Fruit fly (Drosophila melanogaster): Measurements from ENCODE around the gene CG7910.

The CG7910 gene

DNA sequence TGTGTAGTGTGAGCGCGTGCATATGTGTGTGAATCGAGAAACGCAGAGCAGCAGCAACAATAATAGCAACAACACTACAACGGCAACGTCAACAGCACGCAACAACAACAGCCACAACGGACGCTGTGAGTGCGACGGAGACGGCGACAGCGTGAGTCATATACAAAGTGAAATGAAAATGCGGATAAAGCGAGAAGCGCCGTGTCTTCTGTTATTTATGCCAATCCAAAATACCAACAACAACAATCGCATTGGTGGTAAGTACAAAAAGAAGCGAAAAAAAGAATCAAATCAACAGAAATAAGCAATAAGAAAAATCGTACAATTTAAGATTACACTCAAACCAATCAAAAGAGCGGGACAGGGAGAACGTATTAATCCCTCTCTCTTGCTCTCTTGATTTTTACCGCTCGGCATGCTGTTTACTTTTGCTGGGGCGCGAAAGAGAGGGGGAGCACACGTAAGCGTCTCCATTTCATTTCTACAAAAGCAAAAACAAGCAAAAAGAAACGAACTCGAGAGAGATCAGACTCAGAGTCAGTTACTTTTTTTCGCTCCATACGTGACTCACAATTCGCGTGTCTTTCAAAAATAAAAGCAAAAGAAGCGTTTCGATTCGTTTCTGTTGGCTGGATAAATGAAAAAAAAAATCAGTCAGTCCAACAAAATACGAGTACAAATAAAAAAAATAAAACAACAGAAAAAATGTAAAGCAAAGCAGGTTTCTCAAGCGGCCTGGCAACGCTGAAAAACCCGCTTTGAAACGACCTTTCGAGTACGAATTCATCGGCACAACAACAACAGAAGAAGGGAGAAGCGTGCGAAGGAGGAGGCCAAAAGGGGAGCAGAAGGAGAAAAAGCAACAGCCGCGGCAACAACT is 19.0 kb downstream of the CG7910 start (continued):
- peak; percentile 53 for TF ChIP-seq abd-A (tag; optimal IDR thresholded peaks at IDR 0.05)
- TF ChIP-seq corto (GFP tag; optimal IDR thresholded peaks at IDR 0.05) = peak; percentile 90
- no peak for TF ChIP-seq gsb-n (tag; optimal IDR thresholded peaks at IDR 0.05)
- TF ChIP-seq CG1647 (GFP tag; optimal IDR thresholded peaks at IDR 0.05) = no peak
- peak; percentile 57 for TF ChIP-seq CHES-1-like (GFP tag; optimal IDR thresholded peaks at IDR 0.05)
- peak; percentile 15 for TF ChIP-seq B-H2 (GFP tag; optimal IDR thresholded peaks at IDR 0.05)
- TF ChIP-seq CG16863 (GFP tag; optimal IDR thresholded peaks at IDR 0.05) = no peak
- TF ChIP-seq Trl (optimal IDR thresholded peaks at IDR 0.05) = peak; percentile 85 to 97
- TF ChIP-seq Trl (GFP tag; optimal IDR thresholded peaks at IDR 0.05) = no peak
- TF ChIP-seq repo (GFP tag; optimal IDR thresholded peaks at IDR 0.05) = no peak
- TF ChIP-seq gsb (GFP tag; IDR thresholded peaks at IDR 0.05) = no peak
- no peak for TF ChIP-seq ken (GFP tag; IDR thresholded peaks at IDR 0.05)
- no peak for TF ChIP-seq Six4 (GFP tag; optimal IDR thresholded peaks at IDR 0.05)
- peak; percentile 90 for TF ChIP-seq psq (GFP tag; optimal IDR thresholded peaks at IDR 0.05)
- TF ChIP-seq CG1792 (GFP tag; optimal IDR thresholded peaks at IDR 0.05) = no peak
- peak in 1 of 2 experiments; percentile 6 for TF ChIP-seq Hr51 (GFP tag; optimal IDR thresholded peaks at IDR 0.05)
- no peak for TF ChIP-seq CG9932 (GFP tag; IDR thresholded peaks at IDR 0.05)
- no peak for TF ChIP-seq vfl (GFP tag; optimal IDR thresholded peaks at IDR 0.05)
- TF ChIP-seq wor (GFP tag; IDR thresholded peaks at IDR 0.05) = no peak
- TF ChIP-seq CrebB (tag; optimal IDR thresholded peaks at IDR 0.05) = no peak
- TF ChIP-seq sima (GFP tag; optimal IDR thresholded peaks at IDR 0.05) = no peak
- no peak for TF ChIP-seq nmo (GFP tag; optimal IDR thresholded peaks at IDR 0.05)
- TF ChIP-seq CG12659 (GFP tag; optimal IDR thresholded peaks at IDR 0.05) = no peak
- no peak for TF ChIP-seq vvl (GFP tag; IDR thresholded peaks at IDR 0.05)
- TF ChIP-seq hth (optimal IDR thresholded peaks at IDR 0.05) = no peak
- peak; percentile 20 for TF ChIP-seq CG34376 (GFP tag; optimal IDR thresholded peaks at IDR 0.05)
- no peak for TF ChIP-seq fd64A (GFP tag; optimal IDR thresholded peaks at IDR 0.05)
- TF ChIP-seq lilli (GFP tag; optimal IDR thresholded peaks at IDR 0.05) = peak; percentile 3
- peak; percentile 13 for TF ChIP-seq CG10543 (GFP tag; optimal IDR thresholded peaks at IDR 0.05)
- no peak for TF ChIP-seq phol (tag; optimal IDR thresholded peaks at IDR 0.05)
- peak; percentile 9 for TF ChIP-seq Hmr (GFP tag; optimal IDR thresholded peaks at IDR 0.05)
- peak; percentile 22 for TF ChIP-seq NfI (GFP tag; optimal IDR thresholded peaks at IDR 0.05)
- TF ChIP-seq bcd (GFP tag; optimal IDR thresholded peaks at IDR 0.05) = peak; percentile 12
- no peak for TF ChIP-seq Ets65A (GFP tag)
- TF ChIP-seq lola (GFP tag; optimal IDR thresholded peaks at IDR 0.05) = no peak
- TF ChIP-seq kay (GFP tag; optimal IDR thresholded peaks at IDR 0.05) = peak; percentile 99
- TF ChIP-seq crol (GFP tag; IDR thresholded peaks at IDR 0.05) = no peak
- peak; percentile 15 to 66 for TF ChIP-seq tll (GFP tag; optimal IDR thresholded peaks at IDR 0.05)
- TF ChIP-seq CG3163 (GFP tag; optimal IDR thresholded peaks at IDR 0.05) = peak; percentile 68
- peak; percentile 32 for TF ChIP-seq mirr (GFP tag; optimal IDR thresholded peaks at IDR 0.05)
- peak; percentile 25 for TF ChIP-seq Blimp-1 (GFP tag; optimal IDR thresholded peaks at IDR 0.05)
- no peak for TF ChIP-seq pita (GFP tag; optimal IDR thresholded peaks at IDR 0.05)
- TF ChIP-seq gfzf (GFP tag; optimal IDR thresholded peaks at IDR 0.05) = no peak
- TF ChIP-seq twi (tag; optimal IDR thresholded peaks at IDR 0.05) = peak; percentile 11
- TF ChIP-seq CG11723 (GFP tag; optimal IDR thresholded peaks at IDR 0.05) = peak; percentile 5
- TF ChIP-seq CG13624 (GFP tag; optimal IDR thresholded peaks at IDR 0.05) = peak; percentile 39
- no peak for TF ChIP-seq trem (tag; optimal IDR thresholded peaks at IDR 0.05)
- peak; percentile 22 for TF ChIP-seq zf30C (GFP tag; optimal IDR thresholded peaks at IDR 0.05)
- no peak for TF ChIP-seq so (GFP tag; IDR thresholded peaks at IDR 0.05)
